Worm (Caenorhabditis elegans) whole organism, L4 larva: ENCODE measurements around the gene wago-4.
A peak's percentile ranks its signal among the peaks of the same experiment; 100 is the strongest.

Experiments used
- F10B5.3 ChIP-seq: sonication (generic microtip); optimal IDR thresholded peaks from 2 replicates; lab custom pipeline; 2016; ENCODE audit warnings: mild to moderate bottlenecking, missing genetic modification characterization, missing compliant biosample characterization
- F26F4.8 ChIP-seq: fragments of 200-800 bp; sonication (Bioruptor generic); conservative IDR thresholded peaks from 2 replicates; pipeline ENCODE4 v1.3.6; 2022; ENCODE audit warnings: missing genetic modification characterization, missing compliant biosample characterization
- F37D6.2 ChIP-seq: sonication (generic microtip); optimal IDR thresholded peaks from 2 replicates; lab custom pipeline; 2016; ENCODE audit warnings: mild to moderate bottlenecking, missing genetic modification characterization, missing compliant biosample characterization
- F44E2.7 ChIP-seq: fragments of 200-800 bp; sonication (Bioruptor generic); IDR thresholded peaks from 2 replicates; pipeline ENCODE4 v2.1.2; 2022; ENCODE audit warnings: missing genetic modification characterization, missing compliant biosample characterization
- F49E8.2 ChIP-seq: sonication (generic microtip); optimal IDR thresholded peaks from 2 replicates; lab custom pipeline; 2016; ENCODE audit warnings: missing compliant biosample characterization, mild to moderate bottlenecking, missing genetic modification characterization, borderline replicate concordance
- R02D3.7 ChIP-seq: fragments of 150-350 bp; sonication (generic microtip); optimal IDR thresholded peaks from 3 replicates; lab custom pipeline; 2014; ENCODE audit warnings: missing biosample characterization, missing genetic modification characterization
- T20F7.1 ChIP-seq: fragments of 200-800 bp; sonication (Bioruptor generic); optimal IDR thresholded peaks from 2 replicates; lab custom pipeline; 2018; ENCODE audit warnings: mild to moderate bottlenecking, missing genetic modification characterization, missing compliant biosample characterization
- Y5F2A.4 ChIP-seq: fragments of 200-800 bp; sonication (Bioruptor generic); optimal IDR thresholded peaks from 2 replicates; lab custom pipeline; 2018; ENCODE audit warnings: mild to moderate bottlenecking, missing genetic modification characterization, missing compliant biosample characterization
- ama-1 ChIP-seq: fragments of 150-350 bp; optimal IDR thresholded peaks from 2 replicates; lab custom pipeline; 2014; ENCODE audit warnings: inconsistent platforms, mixed read lengths
- ceh-62 ChIP-seq: sonication (generic microtip); optimal IDR thresholded peaks from 2 replicates; lab custom pipeline; 2017; ENCODE audit warnings: missing biosample characterization, missing genetic modification characterization
- cey-2 ChIP-seq: sonication (generic microtip); optimal IDR thresholded peaks from 3 replicates; lab custom pipeline; 2017; ENCODE audit warnings: missing genetic modification characterization, mild to moderate bottlenecking, missing compliant biosample characterization, antibody characterized with exemption, borderline replicate concordance; ENCODE audit not compliant: insufficient read depth
- ctbp-1 ChIP-seq: fragments of 200-800 bp; sonication (Bioruptor generic); IDR thresholded peaks from 2 replicates; pipeline ENCODE4 v1.3.6; 2022; ENCODE audit warnings: missing genetic modification reagents, missing genetic modification characterization, missing compliant biosample characterization
- daf-16 ChIP-seq, 3 experiments: sonication (generic microtip); optimal IDR thresholded peaks; 2 replicates each; lab custom pipeline; 2016 to 2017; ENCODE audit warnings: missing genetic modification characterization in 3 of 3, missing genetic modification reagents in 3 of 3, mild to moderate bottlenecking in 2 of 3, missing compliant biosample characterization in 2 of 3, missing biosample characterization in 1 of 3, moderate library complexity in 1 of 3
- daf-8 ChIP-seq: fragments of 200-800 bp; sonication (Bioruptor generic); IDR thresholded peaks from 2 replicates; pipeline ENCODE4 v1.3.6; 2022; ENCODE audit warnings: missing genetic modification characterization, missing compliant biosample characterization
- dmd-8 ChIP-seq: fragments of 200-800 bp; sonication (Bioruptor generic); IDR thresholded peaks from 2 replicates; pipeline ENCODE4 v1.3.6; 2022; ENCODE audit warnings: missing genetic modification characterization, missing compliant biosample characterization
- dve-1 ChIP-seq: sonication (generic microtip); optimal IDR thresholded peaks from 2 replicates; lab custom pipeline; 2017; ENCODE audit warnings: antibody characterized with exemption, mild to moderate bottlenecking, missing genetic modification characterization, missing compliant biosample characterization; ENCODE audit not compliant: insufficient read depth
- egl-43 ChIP-seq: fragments of 200-800 bp; sonication (Bioruptor generic); IDR thresholded peaks from 2 replicates; pipeline ENCODE4 v1.3.6; 2022; ENCODE audit warnings: missing genetic modification reagents, missing genetic modification characterization, missing compliant biosample characterization
- fkh-10 ChIP-seq: fragments of 150-350 bp; optimal IDR thresholded peaks from 2 replicates; lab custom pipeline; 2014; ENCODE audit warnings: missing biosample characterization, missing genetic modification reagents, missing genetic modification characterization
- hif-1 ChIP-seq, 2 experiments: sonication (generic microtip); optimal IDR thresholded peaks; 2 replicates each; lab custom pipeline; 2016 to 2017; ENCODE audit warnings: missing compliant biosample characterization in 2 of 2, missing genetic modification characterization in 2 of 2, missing genetic modification reagents in 2 of 2, missing genotype in 2 of 2, mild to moderate bottlenecking in 1 of 2
- hmg-1.1 ChIP-seq: fragments of 200-800 bp; sonication (Bioruptor generic); IDR thresholded peaks from 2 replicates; pipeline ENCODE4 v1.3.6; 2022; ENCODE audit warnings: missing genetic modification reagents, missing genetic modification characterization, missing compliant biosample characterization
- lim-7 ChIP-seq: fragments of 200-800 bp; sonication (Bioruptor generic); IDR thresholded peaks from 2 replicates; pipeline ENCODE4 v1.3.6; 2022; ENCODE audit warnings: missing genetic modification characterization, missing compliant biosample characterization
- lin-15B ChIP-seq: fragments of 150-350 bp; sonication (generic microtip); optimal IDR thresholded peaks from 3 replicates; lab custom pipeline; 2014; ENCODE audit warnings: missing biosample characterization, missing genetic modification characterization
- lin-39 ChIP-seq: fragments of 150-350 bp; optimal IDR thresholded peaks from 2 replicates; lab custom pipeline; 2014; ENCODE audit warnings: missing biosample characterization, missing genetic modification reagents, missing genetic modification characterization
- lir-3 ChIP-seq: sonication (generic microtip); optimal IDR thresholded peaks from 2 replicates; lab custom pipeline; 2016; ENCODE audit warnings: mild to moderate bottlenecking, missing genetic modification characterization, missing compliant biosample characterization
- madf-5 ChIP-seq, 2 experiments: fragments of 200-800 bp; sonication (Bioruptor generic); IDR thresholded peaks; 2 replicates each; pipeline ENCODE4 v1.3.6; 2022; ENCODE audit warnings: missing compliant biosample characterization in 2 of 2, missing genetic modification characterization in 2 of 2
- madf-9 ChIP-seq: fragments of 200-800 bp; sonication (Bioruptor generic); conservative IDR thresholded peaks from 2 replicates; pipeline ENCODE4 v1.3.6; 2022; ENCODE audit warnings: missing genetic modification reagents, missing genetic modification characterization, missing compliant biosample characterization
- mdl-1 ChIP-seq, 2 experiments: fragments of 150-350 bp in 1 of 2; sonication (generic microtip) in 1 of 2; optimal IDR thresholded peaks; 2 replicates each; lab custom pipeline; 2014 to 2017; ENCODE audit warnings: missing biosample characterization in 2 of 2, missing genetic modification characterization in 2 of 2
- mdt-29 ChIP-seq: fragments of 200-800 bp; sonication (Bioruptor generic); IDR thresholded peaks from 2 replicates; pipeline ENCODE4 v1.3.6; 2022; ENCODE audit warnings: missing genetic modification reagents, missing genetic modification characterization, missing compliant biosample characterization
- mep-1 ChIP-seq: fragments of 150-350 bp; sonication (generic microtip); optimal IDR thresholded peaks from 3 replicates; lab custom pipeline; 2014; ENCODE audit warnings: missing biosample characterization, missing genetic modification characterization
- mes-2 ChIP-seq: sonication (generic microtip); optimal IDR thresholded peaks from 2 replicates; lab custom pipeline; 2016; ENCODE audit warnings: missing genotype, mild to moderate bottlenecking, missing genetic modification characterization, missing compliant biosample characterization; ENCODE audit not compliant: poor library complexity, severe bottlenecking
- mxl-2 ChIP-seq: fragments of 200-800 bp; sonication (Bioruptor generic); conservative IDR thresholded peaks from 2 replicates; pipeline ENCODE4 v1.3.6; 2022; ENCODE audit warnings: missing genetic modification reagents, missing genetic modification characterization, missing compliant biosample characterization
- nhr-102 ChIP-seq: sonication (generic microtip); optimal IDR thresholded peaks from 2 replicates; lab custom pipeline; 2016; ENCODE audit warnings: mild to moderate bottlenecking, missing genetic modification characterization, moderate library complexity, missing compliant biosample characterization
- nhr-111 ChIP-seq: fragments of 200-800 bp; sonication (Bioruptor generic); optimal IDR thresholded peaks from 2 replicates; lab custom pipeline; 2018; ENCODE audit warnings: mild to moderate bottlenecking, missing genetic modification characterization, missing compliant biosample characterization
- nhr-237 ChIP-seq: sonication (generic microtip); optimal IDR thresholded peaks from 2 replicates; lab custom pipeline; 2017; ENCODE audit warnings: missing biosample characterization, missing genetic modification characterization
- nhr-25 ChIP-seq: sonication (generic microtip); optimal IDR thresholded peaks from 2 replicates; lab custom pipeline; 2017; ENCODE audit warnings: missing genetic modification characterization, mild to moderate bottlenecking, missing compliant biosample characterization, antibody characterized with exemption, moderate library complexity, borderline replicate concordance; ENCODE audit not compliant: insufficient read depth
- nhr-48 ChIP-seq: sonication (generic microtip); optimal IDR thresholded peaks from 2 replicates; lab custom pipeline; 2016; ENCODE audit warnings: mild to moderate bottlenecking, missing genetic modification characterization, missing compliant biosample characterization
- nhr-6 ChIP-seq: fragments of 150-350 bp; optimal IDR thresholded peaks from 2 replicates; lab custom pipeline; 2014; ENCODE audit warnings: missing biosample characterization, missing genetic modification characterization
- nhr-76 ChIP-seq: fragments of 150-350 bp; optimal IDR thresholded peaks from 2 replicates; lab custom pipeline; 2014; ENCODE audit warnings: missing biosample characterization, missing genetic modification characterization
- nhr-77 ChIP-seq: fragments of 150-350 bp; optimal IDR thresholded peaks from 2 replicates; lab custom pipeline; 2014; ENCODE audit warnings: missing biosample characterization, missing genetic modification characterization
- rbr-2 ChIP-seq: sonication (generic microtip); optimal IDR thresholded peaks from 2 replicates; lab custom pipeline; 2016; ENCODE audit warnings: missing genotype, missing genetic modification characterization, missing compliant biosample characterization
- saeg-2 ChIP-seq: fragments of 200-800 bp; sonication (Bioruptor generic); IDR thresholded peaks from 2 replicates; pipeline ENCODE4 v1.3.6; 2022; ENCODE audit warnings: missing genetic modification reagents, missing genetic modification characterization, missing compliant biosample characterization
- sdz-12 ChIP-seq: fragments of 200-800 bp; sonication (Bioruptor generic); optimal IDR thresholded peaks from 2 replicates; lab custom pipeline; 2018; ENCODE audit warnings: mild to moderate bottlenecking, missing genetic modification characterization, missing compliant biosample characterization
- set-16 ChIP-seq: fragments of 200-800 bp; sonication (Bioruptor generic); IDR thresholded peaks from 2 replicates; pipeline ENCODE4 v1.3.6; 2022; ENCODE audit warnings: missing genetic modification reagents, missing genetic modification characterization, missing compliant biosample characterization
- snpc-1.2 ChIP-seq: fragments of 200-800 bp; sonication (Bioruptor generic); IDR thresholded peaks from 2 replicates; pipeline ENCODE4 v1.3.6; 2022; ENCODE audit warnings: missing genetic modification reagents, missing genetic modification characterization, missing compliant biosample characterization
- unc-39 ChIP-seq: sonication (generic microtip); optimal IDR thresholded peaks from 2 replicates; lab custom pipeline; 2017; ENCODE audit warnings: missing biosample characterization, missing genetic modification characterization
- vab-7 ChIP-seq: fragments of 200-800 bp; sonication (Bioruptor generic); IDR thresholded peaks from 2 replicates; pipeline ENCODE4 v1.3.6; 2022; ENCODE audit warnings: missing genetic modification reagents, missing genetic modification characterization, missing compliant biosample characterization
- zag-1 ChIP-seq: fragments of 150-350 bp; optimal IDR thresholded peaks from 2 replicates; lab custom pipeline; 2014; ENCODE audit warnings: missing biosample characterization, missing genetic modification characterization
- zfp-3 ChIP-seq: fragments of 200-800 bp; sonication (Bioruptor generic); conservative IDR thresholded peaks from 2 replicates; pipeline ENCODE4 v1.3.6; 2022; ENCODE audit warnings: missing genetic modification reagents, missing genetic modification characterization, missing compliant biosample characterization
- ztf-7 ChIP-seq: fragments of 150-350 bp; optimal IDR thresholded peaks from 2 replicates; lab custom pipeline; 2014; ENCODE audit warnings: missing biosample characterization, missing genetic modification characterization

wago-4 gene

DNA sequence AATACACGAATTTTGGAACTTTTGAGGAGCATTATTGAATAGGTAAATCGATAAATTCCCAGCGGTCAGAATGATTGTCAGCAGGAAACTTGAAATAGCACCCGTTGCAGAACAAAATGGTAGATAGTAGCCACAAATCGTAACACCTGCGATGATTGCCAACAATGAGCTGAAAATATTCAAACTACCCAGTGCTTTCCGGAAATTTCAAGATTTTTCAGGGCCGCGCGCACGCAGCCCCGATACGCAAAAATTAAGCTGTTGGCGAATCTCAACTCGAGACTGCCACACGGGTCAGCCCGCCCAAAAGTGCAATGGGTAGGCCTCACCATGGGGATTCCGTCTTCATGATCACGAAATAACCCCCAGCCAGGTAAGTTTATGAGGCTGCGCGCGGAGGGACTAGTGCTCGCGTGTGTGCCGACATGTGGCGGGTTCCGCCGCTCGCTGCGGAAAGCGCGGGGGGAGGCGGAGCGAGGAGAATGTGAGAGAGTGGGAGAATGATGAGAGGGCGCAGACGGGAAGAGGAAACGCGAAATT is 25.3 kb downstream of the wago-4 start (continued):
- TF ChIP-seq daf-16 (GFP tag; optimal IDR thresholded peaks at IDR 0.05; lab: Kevin White, UChicago) = peak; percentile 88 to 91
- TF ChIP-seq daf-16 (tag; optimal IDR thresholded peaks at IDR 0.05; lab: Kevin White, UChicago) = peak; percentile 86
- peak; percentile 31 for TF ChIP-seq nhr-237
- peak; percentile 97 for TF ChIP-seq dve-1 (tag; lab: Kevin White, UChicago)
- peak; percentile 100 for TF ChIP-seq ama-1 (lab: Kevin White, UChicago)
- TF ChIP-seq unc-39 = peak; percentile 46
- TF ChIP-seq sdz-12 (GFP tag; lab: Kevin White, UChicago) = peak; percentile 88
- peak; percentile 95 for TF ChIP-seq nhr-111 (GFP tag; lab: Kevin White, UChicago)
- TF ChIP-seq zag-1 (tag; lab: Kevin White, UChicago) = no peak
- peak; percentile 38 for TF ChIP-seq ztf-7 (tag; lab: Kevin White, UChicago)
- TF ChIP-seq nhr-102 (tag; lab: Kevin White, UChicago) = peak; percentile 96
- TF ChIP-seq R02D3.7 (tag; lab: Kevin White, UChicago) = no peak
- peak; percentile 90 to 93 for TF ChIP-seq madf-5 (GFP tag; IDR thresholded peaks at IDR 0.05; lab: Robert Waterston, UW)
- peak; percentile 91 for TF ChIP-seq zfp-3 (GFP tag; lab: Robert Waterston, UW)
- TF ChIP-seq egl-43 (GFP tag; lab: Robert Waterston, UW) = peak; percentile 96
- peak; percentile 97 for TF ChIP-seq mep-1 (tag; lab: Kevin White, UChicago)
- TF ChIP-seq lin-39 (tag; lab: Kevin White, UChicago) = no peak
- peak; percentile 98 for TF ChIP-seq madf-9
- TF ChIP-seq hif-1 (tag; optimal IDR thresholded peaks at IDR 0.05; lab: Kevin White, UChicago) = peak; percentile 70 to 81
- TF ChIP-seq nhr-6 = peak; percentile 87
- TF ChIP-seq F49E8.2 = peak; percentile 94
- peak; percentile 96 for TF ChIP-seq mdt-29 (GFP tag; lab: Robert Waterston, UW)
- no peak for TF ChIP-seq cey-2 (tag; lab: Kevin White, UChicago)
- TF ChIP-seq mdl-1 (tag; optimal IDR thresholded peaks at IDR 0.05; lab: Kevin White, UChicago) = peak; percentile 86 to 95
- TF ChIP-seq lim-7 (GFP tag; lab: Robert Waterston, UW) = peak; percentile 82
- peak; percentile 77 for TF ChIP-seq nhr-25 (tag; lab: Kevin White, UChicago)
- TF ChIP-seq fkh-10 (GFP tag; lab: Kevin White, UChicago) = no peak
- TF ChIP-seq set-16 (GFP tag; lab: Robert Waterston, UW) = peak; percentile 100
- peak; percentile 82 for TF ChIP-seq lir-3 (tag; lab: Kevin White, UChicago)
- no peak for TF ChIP-seq F26F4.8 (GFP tag; lab: Robert Waterston, UW)
- peak; percentile 79; the same call in 1 of the 2 replicates for TF ChIP-seq daf-8 (GFP tag; lab: Robert Waterston, UW)
- peak; percentile 93 for TF ChIP-seq hmg-1.1 (GFP tag; lab: Robert Waterston, UW)
- TF ChIP-seq F10B5.3 (tag; lab: Kevin White, UChicago) = peak; percentile 88
- TF ChIP-seq nhr-77 (tag; lab: Kevin White, UChicago) = peak; percentile 85
- TF ChIP-seq mes-2 (tag; lab: Kevin White, UChicago) = peak; percentile 93
- TF ChIP-seq ceh-62 (tag; lab: Kevin White, UChicago) = no peak
- TF ChIP-seq vab-7 = peak; percentile 79; the same call in 1 of the 2 replicates
- TF ChIP-seq dmd-8 (GFP tag; lab: Robert Waterston, UW) = peak; percentile 71
- peak; percentile 84 for TF ChIP-seq saeg-2 (GFP tag; lab: Robert Waterston, UW)
- TF ChIP-seq mxl-2 (GFP tag; lab: Robert Waterston, UW) = peak; percentile 58; the same call in 1 of the 2 replicates
- TF ChIP-seq ctbp-1 = peak; percentile 93
- peak; percentile 84 for TF ChIP-seq snpc-1.2 (GFP tag; lab: Robert Waterston, UW)
- TF ChIP-seq T20F7.1 (GFP tag; lab: Kevin White, UChicago) = no peak
- peak; percentile 82 for TF ChIP-seq F37D6.2 (tag; lab: Kevin White, UChicago)
- TF ChIP-seq F44E2.7 = peak; percentile 84
- peak; percentile 92 for TF ChIP-seq nhr-48
- TF ChIP-seq lin-15B = peak; percentile 2
- no peak for TF ChIP-seq nhr-76 (tag; lab: Kevin White, UChicago)
- peak; percentile 49 for TF ChIP-seq Y5F2A.4
- peak; percentile 88 for TF ChIP-seq rbr-2 (tag; lab: Kevin White, UChicago)
